Worm (Caenorhabditis elegans) whole organism, L4 larva: Measurements from ENCODE around the gene C17G10.1.

ENCODE experiments used
- F49E8.2 ChIP-seq: sonication (generic microtip); optimal IDR thresholded peaks from 2 replicates; lab custom pipeline; 2016; ENCODE audit warnings: missing compliant biosample characterization, mild to moderate bottlenecking, missing genetic modification characterization, borderline replicate concordance
- T20F7.1 ChIP-seq: fragments of 200-800 bp; sonication (Bioruptor generic); optimal IDR thresholded peaks from 2 replicates; lab custom pipeline; 2018; ENCODE audit warnings: mild to moderate bottlenecking, missing genetic modification characterization, missing compliant biosample characterization
- Y48G9A.11 ChIP-seq: fragments of 200-800 bp; sonication (Bioruptor generic); IDR thresholded peaks from 2 replicates; pipeline ENCODE4 v1.3.6; 2022; ENCODE audit warnings: missing genetic modification reagents, missing genetic modification characterization, missing compliant biosample characterization
- Y5F2A.4 ChIP-seq: fragments of 200-800 bp; sonication (Bioruptor generic); optimal IDR thresholded peaks from 2 replicates; lab custom pipeline; 2018; ENCODE audit warnings: mild to moderate bottlenecking, missing genetic modification characterization, missing compliant biosample characterization
- aha-1 ChIP-seq: fragments of 150-350 bp; peaks from one replicate; lab custom pipeline; 2014; ENCODE audit warnings: missing biosample characterization, missing genetic modification characterization
- ama-1 ChIP-seq: fragments of 150-350 bp; optimal IDR thresholded peaks from 2 replicates; lab custom pipeline; 2014; ENCODE audit warnings: inconsistent platforms, mixed read lengths
- arid-1 ChIP-seq: fragments of 200-800 bp; sonication (Bioruptor generic); conservative IDR thresholded peaks from 2 replicates; pipeline ENCODE4 v1.3.6; 2022; ENCODE audit warnings: missing genetic modification reagents, missing genetic modification characterization, missing compliant biosample characterization
- ceh-28 ChIP-seq: fragments of 150-350 bp; optimal IDR thresholded peaks from 2 replicates; lab custom pipeline; 2014; ENCODE audit warnings: missing biosample characterization, missing genetic modification reagents, missing genetic modification characterization
- ceh-62 ChIP-seq: sonication (generic microtip); optimal IDR thresholded peaks from 2 replicates; lab custom pipeline; 2017; ENCODE audit warnings: missing biosample characterization, missing genetic modification characterization
- ceh-82 ChIP-seq: sonication (generic microtip); optimal IDR thresholded peaks from 2 replicates; lab custom pipeline; 2017; ENCODE audit warnings: missing biosample characterization, missing genetic modification characterization
- ctbp-1 ChIP-seq: fragments of 200-800 bp; sonication (Bioruptor generic); IDR thresholded peaks from 2 replicates; pipeline ENCODE4 v1.3.6; 2022; ENCODE audit warnings: missing genetic modification reagents, missing genetic modification characterization, missing compliant biosample characterization
- daf-16 ChIP-seq, 3 experiments: sonication (generic microtip); optimal IDR thresholded peaks; 2 replicates each; lab custom pipeline; 2016 to 2017; ENCODE audit warnings: missing genetic modification characterization in 3 of 3, missing genetic modification reagents in 3 of 3, mild to moderate bottlenecking in 2 of 3, missing compliant biosample characterization in 2 of 3, missing biosample characterization in 1 of 3, moderate library complexity in 1 of 3
- daf-19 ChIP-seq: fragments of 200-800 bp; sonication (Bioruptor generic); conservative IDR thresholded peaks from 2 replicates; pipeline ENCODE4 v1.3.6; 2022; ENCODE audit warnings: missing genetic modification characterization, missing compliant biosample characterization
- daf-8 ChIP-seq: fragments of 200-800 bp; sonication (Bioruptor generic); IDR thresholded peaks from 2 replicates; pipeline ENCODE4 v1.3.6; 2022; ENCODE audit warnings: missing genetic modification characterization, missing compliant biosample characterization
- dmd-6 ChIP-seq: fragments of 200-800 bp; sonication (Bioruptor generic); IDR thresholded peaks from 2 replicates; pipeline ENCODE4 v1.3.6; 2022; ENCODE audit warnings: missing genetic modification reagents, missing genetic modification characterization, missing compliant biosample characterization
- dve-1 ChIP-seq: sonication (generic microtip); optimal IDR thresholded peaks from 2 replicates; lab custom pipeline; 2017; ENCODE audit warnings: antibody characterized with exemption, mild to moderate bottlenecking, missing genetic modification characterization, missing compliant biosample characterization; ENCODE audit not compliant: insufficient read depth
- fkh-10 ChIP-seq: fragments of 150-350 bp; optimal IDR thresholded peaks from 2 replicates; lab custom pipeline; 2014; ENCODE audit warnings: missing biosample characterization, missing genetic modification reagents, missing genetic modification characterization
- hif-1 ChIP-seq, 2 experiments: sonication (generic microtip); optimal IDR thresholded peaks; 2 replicates each; lab custom pipeline; 2016 to 2017; ENCODE audit warnings: missing compliant biosample characterization in 2 of 2, missing genetic modification characterization in 2 of 2, missing genetic modification reagents in 2 of 2, missing genotype in 2 of 2, mild to moderate bottlenecking in 1 of 2
- hlh-30 ChIP-seq: sonication (generic microtip); optimal IDR thresholded peaks from 2 replicates; lab custom pipeline; 2017; ENCODE audit warnings: antibody characterized with exemption, mild to moderate bottlenecking, missing genetic modification characterization, missing compliant biosample characterization; ENCODE audit not compliant: insufficient read depth
- hmg-1.1 ChIP-seq: fragments of 200-800 bp; sonication (Bioruptor generic); IDR thresholded peaks from 2 replicates; pipeline ENCODE4 v1.3.6; 2022; ENCODE audit warnings: missing genetic modification reagents, missing genetic modification characterization, missing compliant biosample characterization
- jun-1 ChIP-seq: fragments of 150-350 bp; optimal IDR thresholded peaks from 2 replicates; lab custom pipeline; 2014; ENCODE audit warnings: missing biosample characterization, missing genetic modification reagents, missing genetic modification characterization
- lim-7 ChIP-seq: fragments of 200-800 bp; sonication (Bioruptor generic); IDR thresholded peaks from 2 replicates; pipeline ENCODE4 v1.3.6; 2022; ENCODE audit warnings: missing genetic modification characterization, missing compliant biosample characterization
- lin-1 ChIP-seq: fragments of 200-800 bp; sonication (Bioruptor generic); IDR thresholded peaks from 2 replicates; pipeline ENCODE4 v1.3.6; 2022; ENCODE audit warnings: missing genetic modification reagents, missing genetic modification characterization, missing compliant biosample characterization
- lin-13 ChIP-seq: fragments of 150-350 bp; optimal IDR thresholded peaks from 2 replicates; lab custom pipeline; 2014; ENCODE audit warnings: missing biosample characterization, missing genetic modification reagents, missing genetic modification characterization
- lin-15B ChIP-seq: fragments of 150-350 bp; sonication (generic microtip); optimal IDR thresholded peaks from 3 replicates; lab custom pipeline; 2014; ENCODE audit warnings: missing biosample characterization, missing genetic modification characterization
- lin-38 ChIP-seq: fragments of 200-800 bp; sonication (Bioruptor generic); IDR thresholded peaks from 2 replicates; pipeline ENCODE4 v1.3.6; 2022; ENCODE audit warnings: missing genetic modification reagents, missing genetic modification characterization, missing compliant biosample characterization
- mdt-29 ChIP-seq: fragments of 200-800 bp; sonication (Bioruptor generic); IDR thresholded peaks from 2 replicates; pipeline ENCODE4 v1.3.6; 2022; ENCODE audit warnings: missing genetic modification reagents, missing genetic modification characterization, missing compliant biosample characterization
- mes-2 ChIP-seq: sonication (generic microtip); optimal IDR thresholded peaks from 2 replicates; lab custom pipeline; 2016; ENCODE audit warnings: missing genotype, mild to moderate bottlenecking, missing genetic modification characterization, missing compliant biosample characterization; ENCODE audit not compliant: poor library complexity, severe bottlenecking
- mxl-2 ChIP-seq: fragments of 200-800 bp; sonication (Bioruptor generic); conservative IDR thresholded peaks from 2 replicates; pipeline ENCODE4 v1.3.6; 2022; ENCODE audit warnings: missing genetic modification reagents, missing genetic modification characterization, missing compliant biosample characterization
- mxl-3 ChIP-seq: fragments of 200-800 bp; sonication (Bioruptor generic); optimal IDR thresholded peaks from 2 replicates; lab custom pipeline; 2018; ENCODE audit warnings: mild to moderate bottlenecking, missing genetic modification characterization, missing compliant biosample characterization
- nhr-10 ChIP-seq: fragments of 150-350 bp; optimal IDR thresholded peaks from 2 replicates; lab custom pipeline; 2014; ENCODE audit warnings: missing biosample characterization, missing genetic modification characterization
- nhr-102 ChIP-seq: sonication (generic microtip); optimal IDR thresholded peaks from 2 replicates; lab custom pipeline; 2016; ENCODE audit warnings: mild to moderate bottlenecking, missing genetic modification characterization, moderate library complexity, missing compliant biosample characterization
- nhr-111 ChIP-seq: fragments of 200-800 bp; sonication (Bioruptor generic); optimal IDR thresholded peaks from 2 replicates; lab custom pipeline; 2018; ENCODE audit warnings: mild to moderate bottlenecking, missing genetic modification characterization, missing compliant biosample characterization
- nhr-237 ChIP-seq: sonication (generic microtip); optimal IDR thresholded peaks from 2 replicates; lab custom pipeline; 2017; ENCODE audit warnings: missing biosample characterization, missing genetic modification characterization
- nhr-28 ChIP-seq: fragments of 150-350 bp; optimal IDR thresholded peaks from 2 replicates; lab custom pipeline; 2014; ENCODE audit warnings: missing biosample characterization, missing genetic modification characterization
- nhr-41 ChIP-seq: fragments of 200-800 bp; sonication (Bioruptor generic); IDR thresholded peaks from 2 replicates; pipeline ENCODE4 v1.3.6; 2022; ENCODE audit warnings: missing genetic modification reagents, missing genetic modification characterization, missing compliant biosample characterization
- nhr-77 ChIP-seq: fragments of 150-350 bp; optimal IDR thresholded peaks from 2 replicates; lab custom pipeline; 2014; ENCODE audit warnings: missing biosample characterization, missing genetic modification characterization
- pha-4 ChIP-seq, 2 experiments: fragments of 150-350 bp in 1 of 2; fragments of 200-800 bp in 1 of 2; sonication (Bioruptor generic) in 1 of 2; IDR thresholded peaks in 1 of 2; optimal IDR thresholded peaks in 1 of 2; 2 replicates each; pipeline versions ENCODE4 v1.3.6 to Lab custom; 2014 to 2022; ENCODE audit warnings: missing genetic modification characterization in 2 of 2, missing genetic modification reagents in 2 of 2, missing biosample characterization in 1 of 2, missing compliant biosample characterization in 1 of 2
- pqm-1 ChIP-seq: sonication (generic microtip); optimal IDR thresholded peaks from 2 replicates; lab custom pipeline; 2017; ENCODE audit warnings: missing biosample characterization, missing genetic modification characterization
- rbr-2 ChIP-seq: sonication (generic microtip); optimal IDR thresholded peaks from 2 replicates; lab custom pipeline; 2016; ENCODE audit warnings: missing genotype, missing genetic modification characterization, missing compliant biosample characterization
- sdz-12 ChIP-seq: fragments of 200-800 bp; sonication (Bioruptor generic); optimal IDR thresholded peaks from 2 replicates; lab custom pipeline; 2018; ENCODE audit warnings: mild to moderate bottlenecking, missing genetic modification characterization, missing compliant biosample characterization
- set-16 ChIP-seq: fragments of 200-800 bp; sonication (Bioruptor generic); IDR thresholded peaks from 2 replicates; pipeline ENCODE4 v1.3.6; 2022; ENCODE audit warnings: missing genetic modification reagents, missing genetic modification characterization, missing compliant biosample characterization
- spr-1 ChIP-seq: sonication (generic microtip); optimal IDR thresholded peaks from 2 replicates; lab custom pipeline; 2016; ENCODE audit warnings: mild to moderate bottlenecking, missing genetic modification characterization, missing compliant biosample characterization
- spr-3 ChIP-seq: fragments of 200-800 bp; sonication (Bioruptor generic); optimal IDR thresholded peaks from 2 replicates; lab custom pipeline; 2018; ENCODE audit warnings: mild to moderate bottlenecking, missing genetic modification characterization, missing compliant biosample characterization
- tag-97 ChIP-seq: fragments of 200-800 bp; sonication (Bioruptor generic); IDR thresholded peaks from 2 replicates; pipeline ENCODE4 v1.3.6; 2022; ENCODE audit warnings: missing genetic modification characterization, missing compliant biosample characterization
- tra-1 ChIP-seq: fragments of 200-800 bp; sonication (Bioruptor generic); IDR thresholded peaks from 2 replicates; pipeline ENCODE4 v1.3.6; 2022; ENCODE audit warnings: missing genetic modification reagents, missing genetic modification characterization, missing compliant biosample characterization
- unc-130 ChIP-seq: sonication (generic microtip); optimal IDR thresholded peaks from 2 replicates; lab custom pipeline; 2016; ENCODE audit warnings: missing genetic modification reagents, missing genetic modification characterization, missing compliant biosample characterization
- unc-62 ChIP-seq, 3 experiments: fragments of 150-350 bp in 1 of 3; sonication (generic microtip); optimal IDR thresholded peaks in 2 of 3; peaks in 1 of 3; 1 replicate in 1 of 3; 2 replicates in 2 of 3; lab custom pipeline; 2014 to 2017; ENCODE audit warnings: missing biosample characterization in 3 of 3, missing genetic modification characterization in 3 of 3, missing genetic modification reagents in 3 of 3, missing genotype in 1 of 3
- zag-1 ChIP-seq: fragments of 150-350 bp; optimal IDR thresholded peaks from 2 replicates; lab custom pipeline; 2014; ENCODE audit warnings: missing biosample characterization, missing genetic modification characterization
- ztf-7 ChIP-seq: fragments of 150-350 bp; optimal IDR thresholded peaks from 2 replicates; lab custom pipeline; 2014; ENCODE audit warnings: missing biosample characterization, missing genetic modification characterization

C17G10.1 gene

ce11 chrII:5574925-5575324 lies 21.4 kb upstream of the C17G10.1 start (continued):
- TF ChIP-seq aha-1 (tag; lab: Kevin White, UChicago): peak; percentile 56
- TF ChIP-seq daf-19: no peak
- no peak for TF ChIP-seq set-16 (GFP tag; lab: Robert Waterston, UW)
- no peak for TF ChIP-seq F49E8.2
- peak; percentile 38 for TF ChIP-seq dmd-6 (GFP tag; lab: Robert Waterston, UW)
- TF ChIP-seq lin-38 (GFP tag; lab: Robert Waterston, UW): peak; percentile 28
- peak in 1 of 2 experiments; percentile 24 for TF ChIP-seq daf-16 (GFP tag; optimal IDR thresholded peaks at IDR 0.05; lab: Kevin White, UChicago)
- no peak for TF ChIP-seq daf-16 (tag; optimal IDR thresholded peaks at IDR 0.05; lab: Kevin White, UChicago)
- TF ChIP-seq ceh-28 (tag; lab: Kevin White, UChicago): no peak
- no peak for TF ChIP-seq ceh-82 (tag; lab: Kevin White, UChicago)
- no peak for TF ChIP-seq daf-8 (GFP tag; lab: Robert Waterston, UW)
- TF ChIP-seq lin-13 (GFP tag; lab: Kevin White, UChicago): no peak
- peak; percentile 2 for TF ChIP-seq T20F7.1
- no peak for TF ChIP-seq Y5F2A.4 (GFP tag; lab: Kevin White, UChicago)
- no peak for TF ChIP-seq mxl-2 (GFP tag; lab: Robert Waterston, UW)
- no peak for TF ChIP-seq tag-97
- TF ChIP-seq fkh-10 (GFP tag; lab: Kevin White, UChicago): no peak
- TF ChIP-seq unc-62 (GFP tag; optimal IDR thresholded peaks at IDR 0.05 in 1 of 2; lab: Kevin White, UChicago): no peak
- TF ChIP-seq unc-62 (tag; optimal IDR thresholded peaks at IDR 0.05; lab: Kevin White, UChicago): no peak
- TF ChIP-seq ceh-62 (tag; lab: Kevin White, UChicago): no peak
- no peak for TF ChIP-seq hlh-30
- TF ChIP-seq ama-1 (lab: Kevin White, UChicago): no peak
- no peak for TF ChIP-seq spr-1 (tag; lab: Kevin White, UChicago)
- peak; percentile 21; the same call in 1 of the 2 replicates for TF ChIP-seq tra-1 (GFP tag; lab: Robert Waterston, UW)
- peak; percentile 64 for TF ChIP-seq nhr-102 (tag; lab: Kevin White, UChicago)
- TF ChIP-seq pha-4 (GFP tag; IDR thresholded peaks at IDR 0.05; lab: Robert Waterston, UW): no peak
- no peak for TF ChIP-seq pha-4 (tag; optimal IDR thresholded peaks at IDR 0.05; lab: Kevin White, UChicago)
- TF ChIP-seq ztf-7 (tag; lab: Kevin White, UChicago): no peak
- no peak for TF ChIP-seq jun-1
- no peak for TF ChIP-seq arid-1 (GFP tag; lab: Robert Waterston, UW)
- TF ChIP-seq nhr-237 (tag; lab: Kevin White, UChicago): no peak
- TF ChIP-seq Y48G9A.11: no peak
- TF ChIP-seq nhr-111: no peak
- no peak for TF ChIP-seq rbr-2 (tag; lab: Kevin White, UChicago)
- TF ChIP-seq zag-1: no peak
- no peak for TF ChIP-seq lin-1
- no peak for TF ChIP-seq hif-1 (tag; optimal IDR thresholded peaks at IDR 0.05; lab: Kevin White, UChicago)
- no peak for TF ChIP-seq mxl-3 (GFP tag; lab: Kevin White, UChicago)
- TF ChIP-seq lin-15B (tag; lab: Kevin White, UChicago): no peak
- no peak for TF ChIP-seq sdz-12 (GFP tag; lab: Kevin White, UChicago)
- TF ChIP-seq dve-1: peak; percentile 17

DNA sequence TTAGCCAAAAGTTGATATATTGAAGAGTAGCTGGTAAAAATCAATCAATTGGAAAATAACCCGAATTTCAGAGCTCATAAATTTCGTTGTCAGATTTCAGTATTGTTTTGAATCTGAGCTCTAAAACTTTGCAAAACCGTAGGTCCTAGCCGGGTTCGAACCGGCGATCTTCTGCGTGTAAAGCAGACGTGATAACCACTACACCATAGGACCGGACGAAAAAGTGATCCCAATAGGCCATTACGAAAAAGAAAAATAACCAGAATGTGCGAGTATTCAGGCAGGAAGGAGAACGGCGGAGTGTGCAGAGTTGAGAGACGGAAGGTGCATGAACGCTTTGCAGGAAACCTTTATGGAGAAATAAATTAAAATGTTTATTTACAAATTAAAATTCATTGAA lies 19.3 kb upstream of the C17G10.1 start:
- TF ChIP-seq mdt-29 (GFP tag; lab: Robert Waterston, UW): no peak
- TF ChIP-seq arid-1 (GFP tag; lab: Robert Waterston, UW): peak; percentile 46; the same call in 1 of the 2 replicates
- no peak for TF ChIP-seq ceh-82 (tag; lab: Kevin White, UChicago)
- peak; percentile 51 for TF ChIP-seq unc-130 (GFP tag; lab: Kevin White, UChicago)
- TF ChIP-seq pqm-1: no peak
- TF ChIP-seq hmg-1.1: peak; percentile 80
- peak in 1 of 2 experiments; percentile 6 for TF ChIP-seq hif-1 (tag; optimal IDR thresholded peaks at IDR 0.05; lab: Kevin White, UChicago)
- TF ChIP-seq aha-1 (tag; lab: Kevin White, UChicago): peak; percentile 77
- TF ChIP-seq mes-2 (tag; lab: Kevin White, UChicago): peak; percentile 71
- TF ChIP-seq T20F7.1: peak; percentile 25
- peak; percentile 19 for TF ChIP-seq nhr-77 (tag; lab: Kevin White, UChicago)
- TF ChIP-seq ctbp-1 (GFP tag; lab: Robert Waterston, UW): peak; percentile 63; the same call in 1 of the 2 replicates
- TF ChIP-seq lin-1: no peak
- peak; percentile 18 for TF ChIP-seq nhr-28 (tag; lab: Kevin White, UChicago)
- no peak for TF ChIP-seq jun-1
- TF ChIP-seq spr-3 (GFP tag; lab: Kevin White, UChicago): peak; percentile 40
- no peak for TF ChIP-seq tag-97
- TF ChIP-seq lim-7 (GFP tag; lab: Robert Waterston, UW): peak; percentile 77
- TF ChIP-seq nhr-10 (tag; lab: Kevin White, UChicago): no peak
- TF ChIP-seq nhr-41: no peak
